Worm (Caenorhabditis elegans) whole organism, young adult: ENCODE measurements around the gene T06E8.8.

ENCODE experiments used
- C06A6.2 ChIP-seq: fragments of 200-800 bp; sonication (Bioruptor generic); conservative IDR thresholded peaks from 2 replicates; pipeline ENCODE4 v1.3.6; 2022; ENCODE audit warnings: missing genetic modification characterization, missing compliant biosample characterization
- F37B4.10 ChIP-seq: fragments of 200-800 bp; sonication (Bioruptor generic); IDR thresholded peaks from 2 replicates; pipeline ENCODE4 v1.3.6; 2022; ENCODE audit warnings: missing genetic modification characterization, missing compliant biosample characterization
- F52B5.7 ChIP-seq: sonication (generic microtip); optimal IDR thresholded peaks from 2 replicates; lab custom pipeline; 2016; ENCODE audit warnings: mild to moderate bottlenecking, missing genetic modification characterization, missing compliant biosample characterization
- K12H6.12 ChIP-seq: fragments of 200-800 bp; sonication (Bioruptor generic); optimal IDR thresholded peaks from 2 replicates; lab custom pipeline; 2018; ENCODE audit warnings: mild to moderate bottlenecking, missing genetic modification characterization, missing compliant biosample characterization
- Y53G8AR.9 ChIP-seq: fragments of 200-800 bp; sonication (Bioruptor generic); conservative IDR thresholded peaks from 2 replicates; pipeline ENCODE4 v1.3.6; 2022; ENCODE audit warnings: missing genetic modification reagents, missing genetic modification characterization, missing compliant biosample characterization
- Y56A3A.18 ChIP-seq: fragments of 200-800 bp; sonication (Bioruptor generic); IDR thresholded peaks from 2 replicates; pipeline ENCODE4 v1.3.6; 2022; ENCODE audit warnings: missing genetic modification reagents, missing genetic modification characterization, missing compliant biosample characterization
- Y67H2A.10 ChIP-seq: fragments of 200-800 bp; sonication (Bioruptor generic); conservative IDR thresholded peaks from 2 replicates; pipeline ENCODE4 v1.3.6; 2022; ENCODE audit warnings: missing genetic modification reagents, missing genetic modification characterization, missing compliant biosample characterization
- ZK185.1 ChIP-seq: sonication (generic microtip); optimal IDR thresholded peaks from 2 replicates; lab custom pipeline; 2016; ENCODE audit warnings: mild to moderate bottlenecking, missing genetic modification characterization, missing compliant biosample characterization; ENCODE audit not compliant: poor library complexity, severe bottlenecking
- bed-2 ChIP-seq: fragments of 200-800 bp; sonication (Bioruptor generic); IDR thresholded peaks from 2 replicates; pipeline ENCODE4 v1.3.6; 2022; ENCODE audit warnings: missing genetic modification reagents, missing genetic modification characterization, missing compliant biosample characterization
- ccch-3 ChIP-seq: fragments of 200-800 bp; sonication (Bioruptor generic); optimal IDR thresholded peaks from 2 replicates; lab custom pipeline; 2018; ENCODE audit warnings: mild to moderate bottlenecking, missing genetic modification characterization, missing compliant biosample characterization
- cebp-1 ChIP-seq, 2 experiments: fragments of 200-800 bp in 1 of 2; sonication (Bioruptor generic) in 1 of 2; sonication (generic microtip) in 1 of 2; IDR thresholded peaks in 1 of 2; optimal IDR thresholded peaks in 1 of 2; 2 replicates each; pipeline versions ENCODE4 v1.3.6 to Lab custom; 2017 to 2022; ENCODE audit warnings: missing compliant biosample characterization in 2 of 2, missing genetic modification characterization in 2 of 2, mild to moderate bottlenecking in 1 of 2, missing genetic modification reagents in 1 of 2, moderate library complexity in 1 of 2
- ceh-27 ChIP-seq: fragments of 200-800 bp; sonication (Bioruptor generic); optimal IDR thresholded peaks from 2 replicates; lab custom pipeline; 2018; ENCODE audit warnings: mild to moderate bottlenecking, missing genetic modification characterization, moderate library complexity, missing compliant biosample characterization
- ceh-40 ChIP-seq: fragments of 200-800 bp; sonication (Bioruptor generic); IDR thresholded peaks from 2 replicates; pipeline ENCODE4 v1.3.6; 2022; ENCODE audit warnings: missing genetic modification characterization, missing compliant biosample characterization
- ceh-79 ChIP-seq: sonication (generic microtip); optimal IDR thresholded peaks from 2 replicates; lab custom pipeline; 2017; ENCODE audit warnings: mild to moderate bottlenecking, missing genetic modification characterization, missing compliant biosample characterization
- ceh-91 ChIP-seq: fragments of 200-800 bp; sonication (Bioruptor generic); IDR thresholded peaks from 2 replicates; pipeline ENCODE4 v1.3.6; 2022; ENCODE audit warnings: missing genetic modification reagents, missing genetic modification characterization, missing compliant biosample characterization
- die-1 ChIP-seq: sonication (generic microtip); optimal IDR thresholded peaks from 2 replicates; lab custom pipeline; 2016; ENCODE audit warnings: missing genotype, mild to moderate bottlenecking, missing genetic modification characterization, missing compliant biosample characterization
- efl-1 ChIP-seq: fragments of 150-350 bp; optimal IDR thresholded peaks from 2 replicates; lab custom pipeline; 2014; ENCODE audit warnings: missing biosample characterization, missing genetic modification reagents, missing genetic modification characterization
- egl-44 ChIP-seq: fragments of 200-800 bp; sonication (Bioruptor generic); IDR thresholded peaks from 2 replicates; pipeline ENCODE4 v1.3.6; 2022; ENCODE audit warnings: missing genetic modification reagents, missing genetic modification characterization, missing compliant biosample characterization
- egrh-3 ChIP-seq: fragments of 200-800 bp; sonication (Bioruptor generic); IDR thresholded peaks from 2 replicates; pipeline ENCODE4 v1.3.6; 2022; ENCODE audit warnings: missing genetic modification reagents, missing genetic modification characterization, missing compliant biosample characterization
- hlh-12 ChIP-seq: sonication (generic microtip); optimal IDR thresholded peaks from 2 replicates; lab custom pipeline; 2016; ENCODE audit warnings: missing genetic modification characterization, missing compliant biosample characterization
- hlh-26 ChIP-seq: fragments of 200-800 bp; sonication (Bioruptor generic); conservative IDR thresholded peaks from 2 replicates; pipeline ENCODE4 v1.3.6; 2022; ENCODE audit warnings: missing genetic modification reagents, missing genetic modification characterization, missing compliant biosample characterization
- hmg-1.2 ChIP-seq: fragments of 200-800 bp; sonication (Bioruptor generic); IDR thresholded peaks from 2 replicates; pipeline ENCODE4 v1.3.6; 2022; ENCODE audit warnings: missing genetic modification reagents, missing genetic modification characterization, missing compliant biosample characterization
- hsf-1 ChIP-seq: fragments of 200-800 bp; sonication (Bioruptor generic); IDR thresholded peaks from 2 replicates; pipeline ENCODE4 v1.3.6; 2022; ENCODE audit warnings: missing genetic modification reagents, missing genetic modification characterization, missing compliant biosample characterization
- lag-1 ChIP-seq: fragments of 200-800 bp; sonication (Bioruptor generic); IDR thresholded peaks from 2 replicates; pipeline ENCODE4 v1.3.6; 2022; ENCODE audit warnings: missing genetic modification reagents, missing genetic modification characterization, missing compliant biosample characterization
- let-526 ChIP-seq: fragments of 200-800 bp; sonication (Bioruptor generic); IDR thresholded peaks from 2 replicates; pipeline ENCODE4 v1.3.6; 2022; ENCODE audit warnings: missing genetic modification reagents, missing genetic modification characterization, missing compliant biosample characterization
- lin-35 ChIP-seq, 3 experiments: fragments of 150-350 bp in 2 of 3; sonication (generic microtip) in 1 of 3; optimal IDR thresholded peaks; 2 replicates each; lab custom pipeline; 2014 to 2018; ENCODE audit warnings: missing biosample characterization in 3 of 3, missing genetic modification characterization in 3 of 3, missing genetic modification reagents in 3 of 3
- lin-40 ChIP-seq: sonication (generic microtip); optimal IDR thresholded peaks from 2 replicates; lab custom pipeline; 2016; ENCODE audit warnings: missing genetic modification characterization, mild to moderate bottlenecking, missing compliant biosample characterization, missing genotype, missing genetic modification reagents
- lir-1 ChIP-seq: fragments of 200-800 bp; sonication (Bioruptor generic); conservative IDR thresholded peaks from 2 replicates; pipeline ENCODE4 v1.3.6; 2022; ENCODE audit warnings: missing genetic modification reagents, missing genetic modification characterization, missing compliant biosample characterization
- lsy-27 ChIP-seq: sonication (generic microtip); optimal IDR thresholded peaks from 2 replicates; lab custom pipeline; 2017; ENCODE audit warnings: missing genetic modification characterization, mild to moderate bottlenecking, missing compliant biosample characterization, antibody characterized with exemption, missing genotype, borderline replicate concordance; ENCODE audit not compliant: insufficient read depth
- madf-3 ChIP-seq: fragments of 200-800 bp; sonication (Bioruptor generic); IDR thresholded peaks from 2 replicates; pipeline ENCODE4 v1.3.6; 2022; ENCODE audit warnings: missing genetic modification reagents, missing genetic modification characterization, missing compliant biosample characterization
- mcd-1 ChIP-seq: fragments of 200-800 bp; sonication (Bioruptor generic); IDR thresholded peaks from 2 replicates; pipeline ENCODE4 v1.3.6; 2022; ENCODE audit warnings: missing genetic modification reagents, missing genetic modification characterization, missing compliant biosample characterization
- nfya-1 ChIP-seq: sonication (generic microtip); optimal IDR thresholded peaks from 2 replicates; lab custom pipeline; 2017; ENCODE audit warnings: antibody characterized with exemption, missing compliant biosample characterization, missing genetic modification characterization, borderline replicate concordance; ENCODE audit not compliant: insufficient read depth
- nfyb-1 ChIP-seq: fragments of 200-800 bp; sonication (Bioruptor generic); IDR thresholded peaks from 2 replicates; pipeline ENCODE4 v1.3.6; 2022; ENCODE audit warnings: missing genetic modification reagents, missing genetic modification characterization, missing compliant biosample characterization
- nhr-120 ChIP-seq: fragments of 200-800 bp; sonication (Bioruptor generic); IDR thresholded peaks from 2 replicates; pipeline ENCODE4 v1.3.6; 2022; ENCODE audit warnings: missing genetic modification characterization, missing compliant biosample characterization
- nhr-90 ChIP-seq: sonication (generic microtip); optimal IDR thresholded peaks from 2 replicates; lab custom pipeline; 2016; ENCODE audit warnings: missing genotype, mild to moderate bottlenecking, missing genetic modification characterization, missing compliant biosample characterization
- pbrm-1 ChIP-seq: fragments of 200-800 bp; sonication (Bioruptor generic); IDR thresholded peaks from 2 replicates; pipeline ENCODE4 v1.3.6; 2022; ENCODE audit warnings: missing genetic modification reagents, missing genetic modification characterization, missing compliant biosample characterization
- pha-4 ChIP-seq: fragments of 150-350 bp; sonication (generic microtip); optimal IDR thresholded peaks from 2 replicates; lab custom pipeline; 2014; ENCODE audit warnings: missing biosample characterization, missing genetic modification reagents, missing genetic modification characterization
- rec-8 ChIP-seq, 2 experiments: sonication (generic microtip); optimal IDR thresholded peaks; 2 replicates each; lab custom pipeline; 2016; ENCODE audit warnings: mild to moderate bottlenecking in 2 of 2, missing genetic modification characterization in 2 of 2, missing genetic modification reagents in 2 of 2, missing genotype in 2 of 2, missing biosample characterization in 1 of 2, missing compliant biosample characterization in 1 of 2, moderate library complexity in 1 of 2
- sea-2 ChIP-seq: fragments of 200-800 bp; sonication (Bioruptor generic); IDR thresholded peaks from 2 replicates; pipeline ENCODE4 v1.3.6; 2022; ENCODE audit warnings: missing genetic modification characterization, missing compliant biosample characterization
- snpc-1.3 ChIP-seq: sonication (generic microtip); optimal IDR thresholded peaks from 2 replicates; lab custom pipeline; 2017; ENCODE audit warnings: missing genetic modification characterization, mild to moderate bottlenecking, missing compliant biosample characterization, antibody characterized with exemption, moderate library complexity, missing genotype, missing genetic modification reagents; ENCODE audit not compliant: insufficient read depth
- somi-1 ChIP-seq: fragments of 200-800 bp; sonication (Bioruptor generic); optimal IDR thresholded peaks from 2 replicates; lab custom pipeline; 2018; ENCODE audit warnings: mild to moderate bottlenecking, missing genetic modification characterization, missing compliant biosample characterization
- tbp1 ChIP-seq: fragments of 200-800 bp; sonication (Bioruptor generic); optimal IDR thresholded peaks from 2 replicates; lab custom pipeline; 2018; ENCODE audit warnings: mild to moderate bottlenecking, missing genetic modification characterization, missing compliant biosample characterization
- tlf-1 ChIP-seq: fragments of 200-800 bp; sonication (Bioruptor generic); optimal IDR thresholded peaks from 2 replicates; lab custom pipeline; 2018; ENCODE audit warnings: mild to moderate bottlenecking, missing genetic modification characterization, missing compliant biosample characterization
- unc-62 ChIP-seq: fragments of 150-350 bp; optimal IDR thresholded peaks from 2 replicates; lab custom pipeline; 2014; ENCODE audit warnings: missing biosample characterization, missing genetic modification reagents, missing genetic modification characterization
- zfh-2 ChIP-seq: fragments of 200-800 bp; sonication (Bioruptor generic); conservative IDR thresholded peaks from 2 replicates; pipeline ENCODE4 v1.3.6; 2022; ENCODE audit warnings: missing genetic modification reagents, missing genetic modification characterization, missing compliant biosample characterization
- ztf-18 ChIP-seq: sonication (generic microtip); optimal IDR thresholded peaks from 2 replicates; lab custom pipeline; 2016; ENCODE audit warnings: missing genotype, mild to moderate bottlenecking, missing genetic modification characterization, missing compliant biosample characterization
- ztf-26 ChIP-seq: sonication (generic microtip); optimal IDR thresholded peaks from 2 replicates; lab custom pipeline; 2017; ENCODE audit warnings: missing genetic modification characterization, missing compliant biosample characterization

The T06E8.8 gene

ce11 chrV:10043234-10043796, at the start of gene T06E8.8:
T06E8.8 (plus strand) TSS chrV:10043746.
- TF ChIP-seq ceh-27 (GFP tag; lab: Kevin White, UChicago) (peak; percentile 25), sea-2 (no peak), ceh-79 (tag; lab: Kevin White, UChicago) (no peak), somi-1 (GFP tag; lab: Kevin White, UChicago) (peak; percentile 75), die-1 (tag; lab: Kevin White, UChicago) (no peak), nfya-1 (tag; lab: Kevin White, UChicago) (no peak), nfyb-1 (GFP tag; lab: Robert Waterston, UW) (no peak), nhr-120 (GFP tag; lab: Robert Waterston, UW) (no peak), ztf-26 (tag; lab: Kevin White, UChicago) (peak; percentile 53), efl-1 (no peak), hmg-1.2 (peak; percentile 41; the same call in 1 of the 2 replicates), K12H6.12 (tag; lab: Kevin White, UChicago) (peak; percentile 40), zfh-2 (GFP tag; lab: Robert Waterston, UW) (no peak), bed-2 (GFP tag; lab: Robert Waterston, UW) (no peak), ztf-18 (no peak), snpc-1.3 (tag; lab: Kevin White, UChicago) (no peak), lsy-27 (tag; lab: Kevin White, UChicago) (no peak), Y56A3A.18 (GFP tag; lab: Robert Waterston, UW) (no peak), hlh-26 (GFP tag; lab: Robert Waterston, UW) (no peak), let-526 (no peak), cebp-1 (GFP tag; IDR thresholded peaks at IDR 0.05; lab: Robert Waterston, UW) (no peak), cebp-1 (tag; optimal IDR thresholded peaks at IDR 0.05; lab: Kevin White, UChicago) (peak; percentile 42), lag-1 (no peak), ceh-91 (no peak), lin-35 (GFP tag; optimal IDR thresholded peaks at IDR 0.05; lab: Kevin White, UChicago) (peak in 1 of 3 experiments; percentile 25), pbrm-1 (GFP tag; lab: Robert Waterston, UW) (no peak), ceh-40 (GFP tag; lab: Robert Waterston, UW) (no peak), ZK185.1 (tag; lab: Kevin White, UChicago) (no peak), tbp1 (peak; percentile 24), hlh-12 (no peak), egrh-3 (peak; percentile 25; the same call in 1 of the 2 replicates), tlf-1 (no peak), nhr-90 (tag; lab: Kevin White, UChicago) (no peak), F52B5.7 (tag; lab: Kevin White, UChicago) (no peak), madf-3 (GFP tag; lab: Robert Waterston, UW) (no peak), Y53G8AR.9 (no peak), C06A6.2 (peak; percentile 61; the same call in 1 of the 2 replicates), unc-62 (no peak), Y67H2A.10 (GFP tag; lab: Robert Waterston, UW) (no peak), pha-4 (no peak), egl-44 (GFP tag; lab: Robert Waterston, UW) (no peak), lin-40 (tag; lab: Kevin White, UChicago) (peak; percentile 77), rec-8 (tag; optimal IDR thresholded peaks at IDR 0.05; lab: Kevin White, UChicago) (no peak), hsf-1 (GFP tag; lab: Robert Waterston, UW) (no peak), mcd-1 (GFP tag; lab: Robert Waterston, UW) (peak; percentile 28; the same call in 1 of the 2 replicates), lir-1 (GFP tag; lab: Robert Waterston, UW) (no peak), F37B4.10 (GFP tag; lab: Robert Waterston, UW) (no peak), ccch-3 (GFP tag; lab: Kevin White, UChicago) (no peak)
- TF ChIP-seq, all 124 proteins: peak for 12
